Worm (Caenorhabditis elegans) whole organism, L3 larva: ENCODE results near the gene gldi-7.

Experiments used
- R02D3.7 ChIP-seq: fragments of 150-350 bp; optimal IDR thresholded peaks from 2 replicates; lab custom pipeline; 2014; ENCODE audit warnings: missing biosample characterization, missing genetic modification characterization
- ZK546.5 ChIP-seq: sonication (generic microtip); optimal IDR thresholded peaks from 2 replicates; lab custom pipeline; 2017; ENCODE audit warnings: missing biosample characterization, missing genetic modification characterization
- aly-2 ChIP-seq: fragments of 150-350 bp; optimal IDR thresholded peaks from 2 replicates; lab custom pipeline; 2014; ENCODE audit warnings: missing biosample characterization, missing genetic modification characterization
- ama-1 ChIP-seq: fragments of 150-350 bp; optimal IDR thresholded peaks from 2 replicates; lab custom pipeline; 2018
- ceh-16 ChIP-seq: sonication (generic microtip); optimal IDR thresholded peaks from 2 replicates; lab custom pipeline; 2017; ENCODE audit warnings: missing biosample characterization, missing genetic modification characterization
- ceh-28 ChIP-seq: fragments of 150-350 bp; optimal IDR thresholded peaks from 2 replicates; lab custom pipeline; 2014; ENCODE audit warnings: missing biosample characterization, missing genetic modification reagents, missing genetic modification characterization
- ceh-82 ChIP-seq: fragments of 150-350 bp; optimal IDR thresholded peaks from 2 replicates; lab custom pipeline; 2014; ENCODE audit warnings: missing biosample characterization, missing genetic modification characterization
- ceh-9 ChIP-seq: sonication (generic microtip); optimal IDR thresholded peaks from 2 replicates; lab custom pipeline; 2018; ENCODE audit warnings: missing biosample characterization, missing genetic modification characterization
- daf-12 ChIP-seq: fragments of 150-350 bp; optimal IDR thresholded peaks from 2 replicates; lab custom pipeline; 2014; ENCODE audit warnings: missing biosample characterization, missing genetic modification reagents, missing genetic modification characterization
- egl-27 ChIP-seq: sonication (generic microtip); optimal IDR thresholded peaks from 4 replicates; lab custom pipeline; 2017; ENCODE audit warnings: missing biosample characterization, missing genetic modification reagents, missing genetic modification characterization
- egl-5 ChIP-seq: fragments of 150-350 bp; optimal IDR thresholded peaks from 2 replicates; lab custom pipeline; 2017; ENCODE audit warnings: missing biosample characterization, missing genetic modification reagents, missing genetic modification characterization, inconsistent platforms
- elt-1 ChIP-seq: fragments of 150-350 bp; optimal IDR thresholded peaks from 2 replicates; lab custom pipeline; 2014; ENCODE audit warnings: missing biosample characterization, missing genetic modification characterization
- elt-2 ChIP-seq: sonication (generic microtip); optimal IDR thresholded peaks from 2 replicates; lab custom pipeline; 2016; ENCODE audit warnings: missing genetic modification reagents, mild to moderate bottlenecking, missing genetic modification characterization, missing compliant biosample characterization
- elt-3 ChIP-seq, 3 experiments: fragments of 150-350 bp in 1 of 3; sonication (generic microtip) in 2 of 3; optimal IDR thresholded peaks; 2 replicates in 2 of 3; 4 replicates in 1 of 3; lab custom pipeline; 2014 to 2017; ENCODE audit warnings: missing biosample characterization in 3 of 3, missing genetic modification characterization in 3 of 3
- eor-1 ChIP-seq, 2 experiments: fragments of 150-350 bp; optimal IDR thresholded peaks; 2 replicates each; lab custom pipeline; 2014 to 2018; ENCODE audit warnings: missing biosample characterization in 2 of 2, missing genetic modification characterization in 2 of 2
- fkh-10 ChIP-seq: sonication (generic microtip); optimal IDR thresholded peaks from 2 replicates; lab custom pipeline; 2017; ENCODE audit warnings: missing biosample characterization, missing genetic modification reagents, missing genetic modification characterization
- fkh-2 ChIP-seq: fragments of 150-350 bp; optimal IDR thresholded peaks from 2 replicates; lab custom pipeline; 2014; ENCODE audit warnings: missing biosample characterization, missing genetic modification reagents, missing genetic modification characterization
- fos-1 ChIP-seq: fragments of 150-350 bp; optimal IDR thresholded peaks from 2 replicates; lab custom pipeline; 2014; ENCODE audit warnings: missing biosample characterization, missing genetic modification characterization
- hmg-11 ChIP-seq: sonication (generic microtip); optimal IDR thresholded peaks from 2 replicates; lab custom pipeline; 2016; ENCODE audit warnings: missing genetic modification characterization, missing compliant biosample characterization
- jun-1 ChIP-seq: fragments of 150-350 bp; optimal IDR thresholded peaks from 2 replicates; lab custom pipeline; 2014; ENCODE audit warnings: missing biosample characterization, missing genetic modification reagents, missing genetic modification characterization
- lin-15B ChIP-seq: fragments of 150-350 bp; optimal IDR thresholded peaks from 2 replicates; lab custom pipeline; 2014; ENCODE audit warnings: missing biosample characterization, missing genetic modification characterization
- lin-39 ChIP-seq: fragments of 150-350 bp; optimal IDR thresholded peaks from 2 replicates; lab custom pipeline; 2018; ENCODE audit warnings: missing biosample characterization, missing genetic modification reagents, missing genetic modification characterization
- lsy-12 ChIP-seq: sonication (generic microtip); optimal IDR thresholded peaks from 2 replicates; lab custom pipeline; 2016; ENCODE audit warnings: mild to moderate bottlenecking, missing genetic modification characterization, missing compliant biosample characterization
- mdl-1 ChIP-seq: fragments of 150-350 bp; optimal IDR thresholded peaks from 2 replicates; lab custom pipeline; 2014; ENCODE audit warnings: missing biosample characterization, missing genetic modification characterization
- mml-1 ChIP-seq: fragments of 150-350 bp; sonication (generic microtip); optimal IDR thresholded peaks from 3 replicates; lab custom pipeline; 2014; ENCODE audit warnings: missing biosample characterization, missing genetic modification characterization
- nfya-1 ChIP-seq: sonication (generic microtip); optimal IDR thresholded peaks from 2 replicates; lab custom pipeline; 2017; ENCODE audit warnings: missing genetic modification characterization, mild to moderate bottlenecking, missing compliant biosample characterization, antibody characterized with exemption, moderate library complexity; ENCODE audit not compliant: insufficient read depth
- nhr-11 ChIP-seq: fragments of 150-350 bp; optimal IDR thresholded peaks from 2 replicates; lab custom pipeline; 2014; ENCODE audit warnings: missing biosample characterization, missing genetic modification characterization
- nhr-12 ChIP-seq: fragments of 150-350 bp; optimal IDR thresholded peaks from 2 replicates; lab custom pipeline; 2014; ENCODE audit warnings: missing biosample characterization, missing genetic modification characterization
- nhr-23 ChIP-seq: fragments of 150-350 bp; optimal IDR thresholded peaks from 2 replicates; lab custom pipeline; 2014; ENCODE audit warnings: missing biosample characterization, missing genetic modification reagents, missing genetic modification characterization
- nhr-237 ChIP-seq: fragments of 150-350 bp; optimal IDR thresholded peaks from 2 replicates; lab custom pipeline; 2014; ENCODE audit warnings: missing biosample characterization, missing genetic modification characterization
- nhr-25 ChIP-seq: sonication (generic microtip); optimal IDR thresholded peaks from 2 replicates; lab custom pipeline; 2017; ENCODE audit warnings: missing biosample characterization, missing genetic modification characterization
- nhr-28 ChIP-seq: fragments of 150-350 bp; optimal IDR thresholded peaks from 2 replicates; lab custom pipeline; 2014; ENCODE audit warnings: missing biosample characterization, missing genetic modification characterization
- nhr-43 ChIP-seq: sonication (generic microtip); optimal IDR thresholded peaks from 2 replicates; lab custom pipeline; 2016; ENCODE audit warnings: mild to moderate bottlenecking, missing genetic modification characterization, missing compliant biosample characterization; ENCODE audit not compliant: poor library complexity, severe bottlenecking
- nhr-67 ChIP-seq: fragments of 150-350 bp; optimal IDR thresholded peaks from 2 replicates; lab custom pipeline; 2014; ENCODE audit warnings: missing biosample characterization, missing genetic modification characterization
- nhr-76 ChIP-seq: fragments of 150-350 bp; sonication (generic microtip); optimal IDR thresholded peaks from 5 replicates; lab custom pipeline; 2014; ENCODE audit warnings: missing biosample characterization, missing genetic modification characterization
- nhr-77 ChIP-seq: fragments of 150-350 bp; optimal IDR thresholded peaks from 2 replicates; lab custom pipeline; 2014; ENCODE audit warnings: missing biosample characterization, missing genetic modification characterization
- pha-4 ChIP-seq: fragments of 150-350 bp; optimal IDR thresholded peaks from 2 replicates; lab custom pipeline; 2014; ENCODE audit warnings: missing biosample characterization, missing genetic modification reagents, missing genetic modification characterization
- pqm-1 ChIP-seq: fragments of 150-350 bp; optimal IDR thresholded peaks from 2 replicates; lab custom pipeline; 2017; ENCODE audit warnings: missing biosample characterization, missing genetic modification characterization, inconsistent platforms
- sea-2 ChIP-seq: fragments of 150-350 bp; sonication (generic microtip); optimal IDR thresholded peaks from 4 replicates; lab custom pipeline; 2014; ENCODE audit warnings: missing biosample characterization, missing genetic modification reagents, missing genetic modification characterization
- skn-1 ChIP-seq: fragments of 150-350 bp; optimal IDR thresholded peaks from 2 replicates; lab custom pipeline; 2014; ENCODE audit warnings: missing biosample characterization, missing genetic modification characterization
- snpc-4 ChIP-seq: fragments of 150-350 bp; optimal IDR thresholded peaks from 2 replicates; lab custom pipeline; 2014; ENCODE audit warnings: missing biosample characterization, missing genetic modification characterization
- tbx-2 ChIP-seq: sonication (generic microtip); optimal IDR thresholded peaks from 2 replicates; lab custom pipeline; 2016; ENCODE audit warnings: mild to moderate bottlenecking, missing genetic modification characterization, missing compliant biosample characterization
- unc-39 ChIP-seq: sonication (generic microtip); optimal IDR thresholded peaks from 4 replicates; lab custom pipeline; 2017; ENCODE audit warnings: missing biosample characterization, missing genetic modification characterization
- unc-62 ChIP-seq: fragments of 150-350 bp; sonication (generic microtip); optimal IDR thresholded peaks from 4 replicates; lab custom pipeline; 2014; ENCODE audit warnings: missing biosample characterization, missing genetic modification reagents, missing genetic modification characterization
- zag-1 ChIP-seq: fragments of 150-350 bp; optimal IDR thresholded peaks from 2 replicates; lab custom pipeline; 2014; ENCODE audit warnings: missing biosample characterization, missing genetic modification characterization
- ztf-11 ChIP-seq: fragments of 150-350 bp; optimal IDR thresholded peaks from 2 replicates; lab custom pipeline; 2014; ENCODE audit warnings: missing biosample characterization, missing genetic modification characterization
- ztf-4 ChIP-seq: fragments of 150-350 bp; optimal IDR thresholded peaks from 2 replicates; lab custom pipeline; 2014; ENCODE audit warnings: missing biosample characterization, missing genetic modification characterization

gldi-7 gene

DNA sequence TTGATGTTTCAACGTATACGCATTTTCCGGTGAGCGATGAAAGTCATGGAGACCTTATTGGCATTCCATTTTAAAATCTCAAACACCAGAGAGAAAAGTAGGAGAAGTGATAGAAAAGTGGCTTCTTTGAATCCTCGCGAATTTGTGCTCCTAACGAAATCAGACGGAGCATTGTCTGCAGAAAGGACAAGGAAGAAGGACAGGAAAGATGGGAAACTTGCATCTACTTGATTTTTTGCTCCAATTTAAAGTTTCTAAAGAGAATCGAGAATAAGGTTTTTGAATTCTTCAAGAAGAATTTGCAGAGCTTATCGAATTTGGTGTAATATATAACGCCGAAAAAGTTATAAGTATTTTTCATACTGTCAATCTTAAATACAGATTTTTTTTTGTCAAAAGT is 20.1 kb upstream of the gldi-7 start:
- no peak for TF ChIP-seq daf-12 (tag; lab: Kevin White, UChicago)
- TF ChIP-seq ceh-16 (tag; lab: Kevin White, UChicago): no peak
- no peak for TF ChIP-seq ztf-4 (tag; lab: Kevin White, UChicago)
- peak; percentile 47 for TF ChIP-seq fkh-10 (GFP tag; lab: Kevin White, UChicago)
- no peak for TF ChIP-seq ceh-82
- no peak for TF ChIP-seq nhr-237 (tag; lab: Kevin White, UChicago)
- TF ChIP-seq, all 47 proteins: peak for 1

DNA sequence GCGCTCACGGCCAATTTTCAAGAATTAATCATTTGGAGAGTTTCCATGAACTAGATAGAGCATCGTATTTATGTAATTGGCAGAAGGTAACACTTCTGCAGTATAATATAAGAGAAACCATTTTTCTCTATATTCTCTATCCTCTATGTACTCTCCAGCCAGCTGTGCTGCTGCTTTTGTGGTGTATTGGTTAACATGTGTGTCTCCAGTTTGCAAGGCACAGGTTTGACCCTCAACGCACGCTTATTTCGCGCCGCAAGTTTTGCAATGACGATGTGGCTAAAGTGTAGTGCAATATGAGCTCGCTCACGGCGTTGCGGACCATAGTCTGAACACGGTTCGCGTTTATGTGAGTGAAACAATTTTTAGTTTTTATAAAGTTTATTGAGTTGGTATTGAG is 16.0 kb upstream of the gldi-7 start:
- TF ChIP-seq elt-1 (no peak), snpc-4 (tag; lab: Kevin White, UChicago) (peak; percentile 11), tbx-2 (tag; lab: Kevin White, UChicago) (peak; percentile 42), lin-15B (tag; lab: Kevin White, UChicago) (no peak), nhr-77 (tag; lab: Kevin White, UChicago) (no peak), ZK546.5 (tag; lab: Kevin White, UChicago) (no peak), nhr-12 (no peak), nhr-76 (tag; lab: Kevin White, UChicago) (no peak), ceh-28 (tag; lab: Kevin White, UChicago) (no peak), ceh-82 (no peak), jun-1 (tag; lab: Kevin White, UChicago) (peak; percentile 17), pqm-1 (tag; lab: Kevin White, UChicago) (no peak), lsy-12 (tag; lab: Kevin White, UChicago) (peak; percentile 22), egl-27 (tag; lab: Kevin White, UChicago) (peak; percentile 22), nhr-25 (peak; percentile 40), nhr-67 (tag; lab: Kevin White, UChicago) (no peak), daf-12 (tag; lab: Kevin White, UChicago) (no peak), sea-2 (GFP tag; lab: Kevin White, UChicago) (no peak), mml-1 (tag; lab: Kevin White, UChicago) (no peak), unc-62 (GFP tag; lab: Kevin White, UChicago) (no peak), elt-3 (tag; optimal IDR thresholded peaks at IDR 0.05; lab: Kevin White, UChicago) (no peak), nhr-43 (peak; percentile 70), nhr-23 (no peak), nhr-11 (tag; lab: Kevin White, UChicago) (no peak), ama-1 (lab: Kevin White, UChicago) (no peak), zag-1 (tag; lab: Kevin White, UChicago) (no peak), ceh-9 (tag; lab: Kevin White, UChicago) (no peak), nfya-1 (tag; lab: Kevin White, UChicago) (peak; percentile 52), lin-39 (peak; percentile 54), mdl-1 (tag; lab: Kevin White, UChicago) (no peak), nhr-237 (tag; lab: Kevin White, UChicago) (no peak), aly-2 (tag; lab: Kevin White, UChicago) (no peak), ztf-11 (tag; lab: Kevin White, UChicago) (no peak), eor-1 (tag; optimal IDR thresholded peaks at IDR 0.05; lab: Kevin White, UChicago) (no peak), R02D3.7 (tag; lab: Kevin White, UChicago) (no peak), ztf-4 (tag; lab: Kevin White, UChicago) (no peak), skn-1 (tag; lab: Kevin White, UChicago) (peak; percentile 36), fkh-10 (GFP tag; lab: Kevin White, UChicago) (no peak), egl-5 (no peak), hmg-11 (no peak), nhr-28 (no peak), fos-1 (no peak), pha-4 (tag; lab: Kevin White, UChicago) (peak; percentile 77), unc-39 (tag; lab: Kevin White, UChicago) (no peak), fkh-2 (tag; lab: Kevin White, UChicago) (no peak), elt-2 (peak; percentile 36), ceh-16 (tag; lab: Kevin White, UChicago) (no peak)
